Fruit fly (Drosophila melanogaster) whole organism, embryonic: ENCODE measurements around the gene CG31287.

Source experiments
- BEAF-32 ChIP-seq: fragments of 200-800 bp; sonication (Bioruptor generic); optimal IDR thresholded peaks from 3 replicates; lab custom pipeline; 2017; ENCODE audit warnings: missing biosample characterization, missing genetic modification characterization, mild to moderate bottlenecking, moderate library complexity, missing genetic modification reagents
- CG10274 ChIP-seq: fragments of 200-800 bp; sonication (Bioruptor generic); optimal IDR thresholded peaks from 3 replicates; lab custom pipeline; 2017; ENCODE audit warnings: missing biosample characterization, mild to moderate bottlenecking, missing genetic modification characterization
- CG10321 ChIP-seq: fragments of 200-800 bp; sonication (Bioruptor generic); IDR thresholded peaks from 2 replicates; pipeline ENCODE4 v1.3.6; 2022; ENCODE audit warnings: missing biosample characterization, missing genetic modification characterization
- CG10366 ChIP-seq: fragments of 200-800 bp; sonication (Bioruptor generic); IDR thresholded peaks from 2 replicates; pipeline ENCODE4 v1.3.6; 2022; ENCODE audit warnings: missing biosample characterization, missing genetic modification characterization
- CG11247 ChIP-seq: fragments of 200-800 bp; sonication (Bioruptor generic); IDR thresholded peaks from 2 replicates; pipeline ENCODE4 v1.3.6; 2022; ENCODE audit warnings: missing biosample characterization, missing genetic modification characterization
- CG12236 ChIP-seq: fragments of 200-800 bp; sonication (Bioruptor generic); optimal IDR thresholded peaks from 2 replicates; lab custom pipeline; 2016; ENCODE audit warnings: missing biosample characterization, missing genetic modification characterization
- CG12769 ChIP-seq: fragments of 200-800 bp; sonication (Bioruptor generic); optimal IDR thresholded peaks from 2 replicates; lab custom pipeline; 2019; ENCODE audit warnings: missing biosample characterization, mild to moderate bottlenecking, missing genetic modification characterization, moderate library complexity
- CG15011 ChIP-seq: fragments of 200-800 bp; sonication (Bioruptor generic); optimal IDR thresholded peaks from 3 replicates; lab custom pipeline; 2018; ENCODE audit warnings: missing biosample characterization, mild to moderate bottlenecking, missing genetic modification characterization
- CG17385 ChIP-seq: fragments of 200-800 bp; sonication (Bioruptor generic); optimal IDR thresholded peaks from 3 replicates; lab custom pipeline; 2018; ENCODE audit warnings: missing biosample characterization, mild to moderate bottlenecking, missing genetic modification characterization
- CG2129 ChIP-seq: fragments of 200-800 bp; sonication (Bioruptor generic); IDR thresholded peaks from 2 replicates; pipeline ENCODE4 v1.3.6; 2022; ENCODE audit warnings: missing biosample characterization, missing genetic modification characterization; ENCODE audit not compliant: partially characterized antibody
- CG2199 ChIP-seq: fragments of 200-800 bp; sonication (Bioruptor generic); IDR thresholded peaks from 3 replicates; pipeline ENCODE4 v1.3.6; 2022; ENCODE audit warnings: missing biosample characterization, missing genetic modification characterization
- CG2678 ChIP-seq: fragments of 200-800 bp; sonication (Bioruptor generic); optimal IDR thresholded peaks from 3 replicates; lab custom pipeline; 2019; ENCODE audit warnings: missing biosample characterization, mild to moderate bottlenecking, missing genetic modification characterization, moderate library complexity
- CG2712 ChIP-seq: fragments of 200-800 bp; optimal IDR thresholded peaks from 3 replicates; lab custom pipeline; 2019; ENCODE audit warnings: missing biosample characterization, mild to moderate bottlenecking, missing genetic modification characterization, moderate library complexity
- CG3065 ChIP-seq: fragments of 200-800 bp; sonication (Bioruptor generic); optimal IDR thresholded peaks from 2 replicates; lab custom pipeline; 2016; ENCODE audit warnings: missing biosample characterization, missing genetic modification characterization
- CG3163 ChIP-seq: fragments of 200-800 bp; sonication (Bioruptor generic); optimal IDR thresholded peaks from 3 replicates; lab custom pipeline; 2016; ENCODE audit warnings: missing biosample characterization, missing genetic modification characterization
- CG4404 ChIP-seq: fragments of 200-800 bp; sonication (Bioruptor generic); IDR thresholded peaks from 2 replicates; pipeline ENCODE4 v1.3.6; 2022; ENCODE audit warnings: missing biosample characterization, missing genetic modification characterization
- CG5180 ChIP-seq: fragments of 200-800 bp; sonication (Bioruptor generic); optimal IDR thresholded peaks from 3 replicates; lab custom pipeline; 2017; ENCODE audit warnings: missing biosample characterization, missing genetic modification characterization, mild to moderate bottlenecking, moderate library complexity, missing genetic modification reagents
- CG6272 ChIP-seq: fragments of 200-800 bp; sonication (Bioruptor generic); IDR thresholded peaks from 2 replicates; pipeline ENCODE4 v1.3.6; 2022; ENCODE audit warnings: missing biosample characterization, missing genetic modification characterization
- CG6813 ChIP-seq: fragments of 200-800 bp; sonication (Bioruptor generic); optimal IDR thresholded peaks from 2 replicates; lab custom pipeline; 2017; ENCODE audit warnings: missing biosample characterization, missing genetic modification characterization, mild to moderate bottlenecking, moderate library complexity, missing genetic modification reagents
- CG8924 ChIP-seq: fragments of 200-800 bp; optimal IDR thresholded peaks from 3 replicates; lab custom pipeline; 2019; ENCODE audit warnings: missing biosample characterization, mild to moderate bottlenecking, missing genetic modification characterization, moderate library complexity
- CkIIα-i1 ChIP-seq: fragments of 200-800 bp; sonication (Bioruptor generic); IDR thresholded peaks from 2 replicates; pipeline ENCODE4 v1.3.6; 2022; ENCODE audit warnings: missing biosample characterization, missing genetic modification characterization
- Hey ChIP-seq: fragments of 200-800 bp; sonication (Bioruptor generic); optimal IDR thresholded peaks from 3 replicates; lab custom pipeline; 2018; ENCODE audit warnings: missing biosample characterization, mild to moderate bottlenecking, missing genetic modification characterization
- Hr3 ChIP-seq: fragments of 200-800 bp; sonication (Bioruptor generic); optimal IDR thresholded peaks from 3 replicates; lab custom pipeline; 2016; ENCODE audit warnings: missing biosample characterization, missing genetic modification characterization
- MBD-R2 ChIP-seq: fragments of 200-800 bp; sonication (Bioruptor generic); IDR thresholded peaks from 2 replicates; pipeline ENCODE4 v1.3.6; 2022; ENCODE audit warnings: missing biosample characterization, missing genetic modification characterization
- Med ChIP-seq: fragments of 200-800 bp; sonication (Bioruptor generic); peaks from one replicate; lab custom pipeline; 2016; ENCODE audit warnings: missing biosample characterization, missing genetic modification characterization, mild to moderate bottlenecking, inconsistent platforms, moderate library complexity
- Ptx1 ChIP-seq: fragments of 200-800 bp; sonication (Bioruptor generic); IDR thresholded peaks from 2 replicates; pipeline ENCODE4 v1.3.6; 2022; ENCODE audit warnings: missing biosample characterization, missing genetic modification characterization
- Rx ChIP-seq: fragments of 200-800 bp; sonication (Bioruptor generic); IDR thresholded peaks from 2 replicates; pipeline ENCODE4 v1.3.6; 2022; ENCODE audit warnings: missing biosample characterization, missing genetic modification characterization
- Sox100B ChIP-seq: fragments of 200-800 bp; sonication (Bioruptor generic); optimal IDR thresholded peaks from 3 replicates; lab custom pipeline; 2018; ENCODE audit warnings: missing biosample characterization, mild to moderate bottlenecking, missing genetic modification characterization
- Usf ChIP-seq: fragments of 200-800 bp; sonication (Bioruptor generic); optimal IDR thresholded peaks from 2 replicates; lab custom pipeline; 2017; ENCODE audit warnings: missing genotype, missing biosample characterization, missing genetic modification characterization
- YL-1 ChIP-seq: fragments of 200-800 bp; sonication (Bioruptor generic); optimal IDR thresholded peaks from 3 replicates; lab custom pipeline; 2017; ENCODE audit warnings: missing biosample characterization, mild to moderate bottlenecking, missing genetic modification characterization
- bowl ChIP-seq: fragments of 200-800 bp; sonication (Bioruptor generic); IDR thresholded peaks from 2 replicates; pipeline ENCODE4 v1.3.6; 2022; ENCODE audit warnings: missing biosample characterization, missing genetic modification characterization
- disco-r ChIP-seq: fragments of 200-800 bp; sonication (Bioruptor generic); optimal IDR thresholded peaks from 2 replicates; lab custom pipeline; 2016; ENCODE audit warnings: missing biosample characterization, missing genetic modification characterization
- esg ChIP-seq: fragments of 200-800 bp; sonication (Bioruptor generic); conservative IDR thresholded peaks from 2 replicates; pipeline ENCODE4 v1.3.6; 2022; ENCODE audit warnings: missing biosample characterization, missing genetic modification characterization
- eve ChIP-seq, 2 experiments: fragments of >200 bp; optimal IDR thresholded peaks; 2 replicates each; lab custom pipeline; 2017; ENCODE audit warnings: missing biosample characterization in 2 of 2, missing genetic modification characterization in 2 of 2
- exex ChIP-seq: fragments of 200-800 bp; sonication (Bioruptor generic); optimal IDR thresholded peaks from 4 replicates; lab custom pipeline; 2018; ENCODE audit warnings: missing biosample characterization, mild to moderate bottlenecking, missing genetic modification characterization, moderate library complexity
- fru ChIP-seq: fragments of >200 bp; optimal IDR thresholded peaks from 2 replicates; lab custom pipeline; 2017
- grau ChIP-seq: fragments of 200-800 bp; optimal IDR thresholded peaks from 3 replicates; lab custom pipeline; 2019; ENCODE audit warnings: missing biosample characterization, mild to moderate bottlenecking, missing genetic modification characterization, moderate library complexity
- gsb-n ChIP-seq: fragments of 200-800 bp; sonication (Bioruptor generic); optimal IDR thresholded peaks from 3 replicates; lab custom pipeline; 2018; ENCODE audit warnings: missing biosample characterization, mild to moderate bottlenecking, missing genetic modification characterization
- kni ChIP-seq: fragments of 200-800 bp; sonication (Bioruptor generic); optimal IDR thresholded peaks from 3 replicates; lab custom pipeline; 2017; ENCODE audit warnings: mild to moderate bottlenecking, missing biosample characterization, missing genetic modification reagents, missing genetic modification characterization
- lov ChIP-seq, 2 experiments: fragments of 200-800 bp in 1 of 2; fragments of >200 bp in 1 of 2; sonication (Bioruptor generic) in 1 of 2; IDR thresholded peaks in 1 of 2; optimal IDR thresholded peaks in 1 of 2; 2 replicates in 1 of 2; 3 replicates in 1 of 2; pipeline versions ENCODE4 v1.3.6 to Lab custom; 2017 to 2022; ENCODE audit warnings: missing biosample characterization in 1 of 2, missing genetic modification characterization in 1 of 2
- maf-S ChIP-seq: fragments of 200-800 bp; sonication (Bioruptor generic); optimal IDR thresholded peaks from 2 replicates; lab custom pipeline; 2016; ENCODE audit warnings: missing biosample characterization, missing genetic modification characterization
- nerfin-1 ChIP-seq: fragments of 200-800 bp; sonication (Bioruptor generic); optimal IDR thresholded peaks from 3 replicates; lab custom pipeline; 2019; ENCODE audit warnings: missing biosample characterization, mild to moderate bottlenecking, missing genetic modification characterization, moderate library complexity
- phol ChIP-seq: fragments of 200-800 bp; sonication (Bioruptor generic); optimal IDR thresholded peaks from 3 replicates; lab custom pipeline; 2018; ENCODE audit warnings: missing biosample characterization, mild to moderate bottlenecking, missing genetic modification characterization, moderate library complexity
- sqz ChIP-seq: fragments of 200-800 bp; sonication (Bioruptor generic); optimal IDR thresholded peaks from 3 replicates; lab custom pipeline; 2018; ENCODE audit warnings: missing biosample characterization, mild to moderate bottlenecking, missing genetic modification characterization
- tll ChIP-seq, 2 experiments: fragments of 200-800 bp in 1 of 2; fragments of >200 bp in 1 of 2; sonication (Bioruptor generic) in 1 of 2; optimal IDR thresholded peaks; 2 replicates each; lab custom pipeline; 2017 to 2019; ENCODE audit warnings: missing biosample characterization in 2 of 2, missing genetic modification characterization in 2 of 2, mild to moderate bottlenecking in 1 of 2, moderate library complexity in 1 of 2
- ttk ChIP-seq: fragments of 200-800 bp; sonication (Bioruptor generic); IDR thresholded peaks from 2 replicates; pipeline ENCODE4 v2.1.2; 2022; ENCODE audit warnings: missing biosample characterization, missing genetic modification characterization
- twi ChIP-seq: fragments of 200-800 bp; optimal IDR thresholded peaks from 2 replicates; lab custom pipeline; 2019; ENCODE audit warnings: missing biosample characterization, mild to moderate bottlenecking, missing genetic modification characterization, moderate library complexity
- usp ChIP-seq: fragments of >200 bp; optimal IDR thresholded peaks from 2 replicates; lab custom pipeline; 2017; ENCODE audit warnings: missing biosample characterization, missing genetic modification characterization
- vfl ChIP-seq: fragments of 200-800 bp; sonication (Bioruptor generic); optimal IDR thresholded peaks from 2 replicates; lab custom pipeline; 2016; ENCODE audit warnings: missing biosample characterization, missing genetic modification characterization

The CG31287 gene

dm6 chr3R:16228719-16229704 is 25.8 kb downstream of the CG31287 start (continued):
- no peak for TF ChIP-seq YL-1 (GFP tag; lab: Kevin White, UChicago)
- no peak for TF ChIP-seq gsb-n (tag; lab: Kevin White, UChicago)
- no peak for TF ChIP-seq Sox100B (GFP tag; lab: Kevin White, UChicago)
- no peak for TF ChIP-seq CkIIα-i1
- no peak for TF ChIP-seq CG2129 (GFP tag; lab: Robert Waterston, UW)
- peak in 1 of 2 experiments; percentile 73 for TF ChIP-seq eve (GFP tag; optimal IDR thresholded peaks at IDR 0.05; lab: Kevin White, UChicago)
- TF ChIP-seq CG6272 = no peak
- no peak for TF ChIP-seq CG2712 (tag; lab: Kevin White, UChicago)
- TF ChIP-seq CG17385 (GFP tag; lab: Kevin White, UChicago) = peak; percentile 62
- no peak for TF ChIP-seq Usf
- no peak for TF ChIP-seq CG10366 (GFP tag; lab: Robert Waterston, UW)
- no peak for TF ChIP-seq usp
- no peak for TF ChIP-seq disco-r (GFP tag; lab: Kevin White, UChicago)
- no peak for TF ChIP-seq vfl (GFP tag; lab: Kevin White, UChicago)
- TF ChIP-seq esg (GFP tag; lab: Robert Waterston, UW) = no peak
- peak; percentile 71 for TF ChIP-seq Hey (tag; lab: Kevin White, UChicago)
- no peak for TF ChIP-seq Rx (GFP tag; lab: Robert Waterston, UW)
- TF ChIP-seq CG5180 (GFP tag; lab: Kevin White, UChicago) = no peak
- TF ChIP-seq CG12769 = peak; percentile 23
- peak in 1 of 2 experiments; percentile 7 for TF ChIP-seq tll (GFP tag; optimal IDR thresholded peaks at IDR 0.05; lab: Kevin White, UChicago)
- no peak for TF ChIP-seq CG2199
- no peak for TF ChIP-seq maf-S (GFP tag; lab: Kevin White, UChicago)
- no peak for TF ChIP-seq BEAF-32 (GFP tag; lab: Kevin White, UChicago)
- peak; percentile 54 for TF ChIP-seq nerfin-1 (tag; lab: Kevin White, UChicago)
- TF ChIP-seq MBD-R2 (GFP tag; lab: Robert Waterston, UW) = no peak
- no peak for TF ChIP-seq CG4404 (GFP tag; lab: Robert Waterston, UW)
- no peak for TF ChIP-seq CG8924 (tag; lab: Kevin White, UChicago)
- no peak for TF ChIP-seq Ptx1
- TF ChIP-seq CG12236 (GFP tag; lab: Kevin White, UChicago) = no peak
- TF ChIP-seq bowl (GFP tag; lab: Robert Waterston, UW) = no peak
- no peak for TF ChIP-seq CG10321
- no peak for TF ChIP-seq phol (tag; lab: Kevin White, UChicago)
- no peak for TF ChIP-seq CG3065
- no peak for TF ChIP-seq CG10274 (GFP tag; lab: Kevin White, UChicago)
- TF ChIP-seq kni (GFP tag; lab: Kevin White, UChicago) = peak; percentile 59
- TF ChIP-seq sqz (GFP tag; lab: Kevin White, UChicago) = peak; percentile 14
- peak; percentile 51 for TF ChIP-seq grau
- no peak for TF ChIP-seq Hr3 (GFP tag; lab: Kevin White, UChicago)
- no peak for TF ChIP-seq ttk (GFP tag; lab: Robert Waterston, UW)
- TF ChIP-seq lov (optimal IDR thresholded peaks at IDR 0.05; lab: Kevin White, UChicago) = no peak
- TF ChIP-seq lov (GFP tag; IDR thresholded peaks at IDR 0.05; lab: Robert Waterston, UW) = no peak
- TF ChIP-seq twi (tag; lab: Kevin White, UChicago) = peak; percentile 92
- no peak for TF ChIP-seq CG6813
- peak; percentile 12 for TF ChIP-seq exex
- peak; percentile 80 for TF ChIP-seq Med
- TF ChIP-seq CG15011 (GFP tag; lab: Kevin White, UChicago) = no peak
- peak; percentile 7 for TF ChIP-seq CG3163
- no peak for TF ChIP-seq fru
- no peak for TF ChIP-seq CG11247 (GFP tag; lab: Robert Waterston, UW)
- TF ChIP-seq CG2678 (tag; lab: Kevin White, UChicago) = peak; percentile 10
